Worm (Caenorhabditis elegans) whole organism, late embryonic: Measurements from ENCODE around the gene dsb-2.

Source experiments
- C38D4.7 ChIP-seq: fragments of 200-800 bp; sonication (Bioruptor generic); optimal IDR thresholded peaks from 2 replicates; lab custom pipeline; 2018; ENCODE audit warnings: mild to moderate bottlenecking, missing genetic modification characterization, moderate library complexity, missing compliant biosample characterization
- F13H6.1 ChIP-seq: sonication (generic microtip); optimal IDR thresholded peaks from 2 replicates; lab custom pipeline; 2016; ENCODE audit warnings: missing genetic modification characterization, missing compliant biosample characterization
- K09A11.1 ChIP-seq: sonication (generic microtip); optimal IDR thresholded peaks from 2 replicates; lab custom pipeline; 2017; ENCODE audit warnings: antibody characterized with exemption, mild to moderate bottlenecking, missing genetic modification characterization, missing compliant biosample characterization; ENCODE audit not compliant: insufficient read depth
- T23F11.4 ChIP-seq: fragments of 200-800 bp; sonication (Bioruptor generic); optimal IDR thresholded peaks from 2 replicates; lab custom pipeline; 2018; ENCODE audit warnings: mild to moderate bottlenecking, missing genetic modification characterization, missing compliant biosample characterization
- ahr-1 ChIP-seq: sonication (generic microtip); optimal IDR thresholded peaks from 2 replicates; lab custom pipeline; 2016; ENCODE audit warnings: missing genetic modification characterization, missing compliant biosample characterization
- ama-1 ChIP-seq: fragments of 150-350 bp; optimal IDR thresholded peaks from 2 replicates; lab custom pipeline; 2014
- ceh-19 ChIP-seq: fragments of 200-800 bp; sonication (Bioruptor generic); optimal IDR thresholded peaks from 2 replicates; lab custom pipeline; 2018; ENCODE audit warnings: mild to moderate bottlenecking, missing genetic modification characterization, missing compliant biosample characterization
- ceh-24 ChIP-seq: sonication (generic microtip); optimal IDR thresholded peaks from 2 replicates; lab custom pipeline; 2016; ENCODE audit warnings: mild to moderate bottlenecking, missing genetic modification characterization, missing compliant biosample characterization
- ceh-31 ChIP-seq: sonication (generic microtip); optimal IDR thresholded peaks from 2 replicates; lab custom pipeline; 2016; ENCODE audit warnings: missing genetic modification characterization, missing compliant biosample characterization
- ceh-34 ChIP-seq: sonication (generic microtip); optimal IDR thresholded peaks from 2 replicates; lab custom pipeline; 2016; ENCODE audit warnings: mild to moderate bottlenecking, missing genetic modification characterization, missing compliant biosample characterization
- ceh-45 ChIP-seq: fragments of 200-800 bp; sonication (Bioruptor generic); IDR thresholded peaks from 2 replicates; pipeline ENCODE4 v1.3.6; 2022; ENCODE audit warnings: missing genetic modification reagents, missing genetic modification characterization, missing compliant biosample characterization
- ceh-9 ChIP-seq: sonication (generic microtip); optimal IDR thresholded peaks from 2 replicates; lab custom pipeline; 2016; ENCODE audit warnings: mild to moderate bottlenecking, missing genetic modification characterization, inconsistent platforms, missing compliant biosample characterization
- dve-1 ChIP-seq: sonication (generic microtip); optimal IDR thresholded peaks from 2 replicates; lab custom pipeline; 2017; ENCODE audit warnings: antibody characterized with exemption, mild to moderate bottlenecking, missing genetic modification characterization, missing compliant biosample characterization
- elt-2 ChIP-seq: sonication (generic microtip); optimal IDR thresholded peaks from 2 replicates; lab custom pipeline; 2016; ENCODE audit warnings: missing genetic modification reagents, missing genetic modification characterization, missing compliant biosample characterization
- elt-4 ChIP-seq: sonication (generic microtip); optimal IDR thresholded peaks from 2 replicates; lab custom pipeline; 2016; ENCODE audit warnings: missing genetic modification characterization, missing compliant biosample characterization
- eyg-1 ChIP-seq: sonication (generic microtip); optimal IDR thresholded peaks from 2 replicates; lab custom pipeline; 2016; ENCODE audit warnings: missing genotype, missing genetic modification characterization, missing compliant biosample characterization
- fax-1 ChIP-seq: sonication (generic microtip); optimal IDR thresholded peaks from 2 replicates; lab custom pipeline; 2016; ENCODE audit warnings: missing genotype, missing genetic modification characterization, missing compliant biosample characterization
- fkh-6 ChIP-seq: sonication (generic microtip); optimal IDR thresholded peaks from 2 replicates; lab custom pipeline; 2016; ENCODE audit warnings: missing genetic modification characterization, missing compliant biosample characterization
- gmeb-2 ChIP-seq: sonication (generic microtip); optimal IDR thresholded peaks from 2 replicates; lab custom pipeline; 2016; ENCODE audit warnings: missing genetic modification characterization, inconsistent platforms, missing compliant biosample characterization
- hlh-6 ChIP-seq: sonication (generic microtip); optimal IDR thresholded peaks from 2 replicates; lab custom pipeline; 2016; ENCODE audit warnings: missing genotype, missing genetic modification characterization, missing compliant biosample characterization
- lim-6 ChIP-seq: sonication (generic microtip); optimal IDR thresholded peaks from 2 replicates; lab custom pipeline; 2016; ENCODE audit warnings: missing genetic modification characterization, missing compliant biosample characterization
- madf-2 ChIP-seq: sonication (generic microtip); optimal IDR thresholded peaks from 2 replicates; lab custom pipeline; 2017; ENCODE audit warnings: missing genetic modification characterization, missing compliant biosample characterization
- mec-3 ChIP-seq: sonication (generic microtip); optimal IDR thresholded peaks from 2 replicates; lab custom pipeline; 2016; ENCODE audit warnings: borderline replicate concordance, missing genetic modification characterization, missing compliant biosample characterization
- pat-9 ChIP-seq: fragments of 200-800 bp; sonication (Bioruptor generic); optimal IDR thresholded peaks from 2 replicates; lab custom pipeline; 2018; ENCODE audit warnings: mild to moderate bottlenecking, missing genetic modification characterization, moderate library complexity, missing compliant biosample characterization
- pax-1 ChIP-seq: fragments of 150-350 bp; optimal IDR thresholded peaks from 2 replicates; lab custom pipeline; 2014; ENCODE audit warnings: missing biosample characterization, missing genetic modification characterization
- pqm-1 ChIP-seq: sonication (generic microtip); optimal IDR thresholded peaks from 2 replicates; lab custom pipeline; 2016; ENCODE audit warnings: missing genetic modification characterization, missing compliant biosample characterization
- pros-1 ChIP-seq: fragments of 150-350 bp; optimal IDR thresholded peaks from 2 replicates; lab custom pipeline; 2014; ENCODE audit warnings: missing biosample characterization, missing genetic modification reagents, missing genetic modification characterization
- rnt-1 ChIP-seq: sonication (generic microtip); optimal IDR thresholded peaks from 2 replicates; lab custom pipeline; 2016; ENCODE audit warnings: missing genetic modification characterization, missing compliant biosample characterization
- sdc-2 ChIP-seq: sonication (generic microtip); optimal IDR thresholded peaks from 2 replicates; lab custom pipeline; 2016; ENCODE audit warnings: missing genotype, missing genetic modification characterization, missing compliant biosample characterization
- sox-2 ChIP-seq: fragments of 200-800 bp; sonication (Bioruptor generic); IDR thresholded peaks from 2 replicates; pipeline ENCODE4 v1.3.6; 2022; ENCODE audit warnings: missing genetic modification reagents, missing genetic modification characterization, missing compliant biosample characterization
- sox-4 ChIP-seq: sonication (generic microtip); optimal IDR thresholded peaks from 2 replicates; lab custom pipeline; 2017; ENCODE audit warnings: mild to moderate bottlenecking, missing genetic modification characterization, inconsistent platforms, missing compliant biosample characterization
- syd-9 ChIP-seq: sonication (generic microtip); optimal IDR thresholded peaks from 2 replicates; lab custom pipeline; 2016; ENCODE audit warnings: mild to moderate bottlenecking, missing genetic modification characterization, moderate library complexity, missing compliant biosample characterization
- tbx-2 ChIP-seq: sonication (generic microtip); optimal IDR thresholded peaks from 2 replicates; lab custom pipeline; 2016; ENCODE audit warnings: missing genetic modification characterization, missing compliant biosample characterization
- unc-3 ChIP-seq, 2 experiments: fragments of 200-800 bp in 1 of 2; sonication (Bioruptor generic) in 1 of 2; sonication (generic microtip) in 1 of 2; conservative IDR thresholded peaks in 1 of 2; optimal IDR thresholded peaks in 1 of 2; 2 replicates each; pipeline versions ENCODE4 v1.3.6 to Lab custom; 2016 to 2022; ENCODE audit warnings: missing compliant biosample characterization in 2 of 2, missing genetic modification characterization in 2 of 2, missing genetic modification reagents in 1 of 2
- unc-42 ChIP-seq: sonication (generic microtip); optimal IDR thresholded peaks from 2 replicates; lab custom pipeline; 2016; ENCODE audit warnings: missing genotype, missing genetic modification characterization, missing compliant biosample characterization
- unc-86 ChIP-seq: sonication (generic microtip); optimal IDR thresholded peaks from 2 replicates; lab custom pipeline; 2016; ENCODE audit warnings: missing genetic modification characterization, missing compliant biosample characterization

dsb-2 gene

DNA sequence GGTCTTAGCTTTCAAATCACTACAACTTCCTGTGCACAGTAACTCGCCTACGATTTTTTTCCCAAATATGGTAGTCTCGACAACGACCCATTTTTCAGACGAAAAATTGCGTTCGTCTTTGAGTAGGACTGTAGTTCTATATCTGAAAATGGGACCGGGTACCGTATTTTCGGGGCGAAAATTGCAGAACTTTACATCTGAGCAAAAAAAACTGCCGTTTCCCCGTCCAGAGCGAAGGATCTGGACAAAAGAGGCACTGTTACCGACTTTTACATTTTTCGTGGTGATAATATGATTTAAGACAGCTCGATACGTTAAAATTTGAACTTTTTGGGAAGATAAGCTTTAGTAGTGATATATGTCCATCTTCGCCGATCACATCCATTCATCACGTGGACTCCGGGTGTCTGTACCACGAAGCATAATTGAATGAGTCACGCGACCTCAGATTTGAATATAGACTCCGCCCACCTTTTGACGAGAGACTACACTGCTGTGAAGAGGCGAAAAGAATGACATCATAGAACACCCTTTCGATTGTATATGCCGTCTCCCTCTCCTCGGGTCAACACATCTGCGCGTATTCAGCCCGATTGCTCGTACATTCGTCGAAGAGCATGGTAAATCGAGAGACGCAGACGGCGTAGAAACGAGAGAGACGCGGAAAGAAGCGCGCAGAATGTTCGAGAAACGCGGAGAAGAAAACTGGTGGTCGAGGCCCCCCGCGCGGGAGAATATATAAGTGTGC is 6.0 kb upstream of the dsb-2 start (continued):
- TF ChIP-seq mec-3 (tag; lab: Kevin White, UChicago) = no peak
- TF ChIP-seq pat-9 (tag; lab: Kevin White, UChicago) = no peak
- peak; percentile 91 for TF ChIP-seq rnt-1 (tag; lab: Kevin White, UChicago)
- peak; percentile 86 for TF ChIP-seq tbx-2
- TF ChIP-seq hlh-6 (tag; lab: Kevin White, UChicago) = no peak
- no peak for TF ChIP-seq ceh-9 (tag; lab: Kevin White, UChicago)

- TF ChIP-seq ceh-24 = no peak
- TF ChIP-seq ceh-31 (tag; lab: Kevin White, UChicago) = peak; percentile 43
- no peak for TF ChIP-seq syd-9
- no peak for TF ChIP-seq pros-1 (tag; lab: Kevin White, UChicago)
- peak; percentile 95 for TF ChIP-seq ama-1 (lab: Kevin White, UChicago)
- TF ChIP-seq elt-4 (tag; lab: Kevin White, UChicago) = no peak
- TF ChIP-seq sox-4 (tag; lab: Kevin White, UChicago) = no peak
- TF ChIP-seq C38D4.7 (GFP tag; lab: Kevin White, UChicago) = no peak
- peak; percentile 12 for TF ChIP-seq ahr-1 (tag; lab: Kevin White, UChicago)
- peak; percentile 2 for TF ChIP-seq elt-2
- TF ChIP-seq ceh-45 (GFP tag; lab: Robert Waterston, UW) = no peak
- no peak for TF ChIP-seq ceh-19 (GFP tag; lab: Kevin White, UChicago)
Observed at ce11 chrII:14405489-14406059, 5.3 kb upstream of the dsb-2 start.

- no peak for TF ChIP-seq madf-2
- no peak for TF ChIP-seq ahr-1 (tag; lab: Kevin White, UChicago)
- TF ChIP-seq elt-2 = no peak
- TF ChIP-seq lim-6 (tag; lab: Kevin White, UChicago) = no peak
- TF ChIP-seq F13H6.1 (tag; lab: Kevin White, UChicago) = no peak
- no peak for TF ChIP-seq ceh-45 (GFP tag; lab: Robert Waterston, UW)
- no peak for TF ChIP-seq gmeb-2 (tag; lab: Kevin White, UChicago)
- peak; percentile 3 for TF ChIP-seq ceh-34 (tag; lab: Kevin White, UChicago)
- no peak for TF ChIP-seq dve-1 (tag; lab: Kevin White, UChicago)
- no peak for TF ChIP-seq unc-3 (GFP tag; conservative IDR thresholded peaks at IDR 0.05; lab: Robert Waterston, UW)
- TF ChIP-seq unc-3 (tag; optimal IDR thresholded peaks at IDR 0.05; lab: Kevin White, UChicago) = no peak
- TF ChIP-seq fkh-6 = peak; percentile 56
- no peak for TF ChIP-seq sox-4 (tag; lab: Kevin White, UChicago)
- no peak for TF ChIP-seq tbx-2
- TF ChIP-seq K09A11.1 (tag; lab: Kevin White, UChicago) = no peak
- TF ChIP-seq mec-3 (tag; lab: Kevin White, UChicago) = no peak
- no peak for TF ChIP-seq eyg-1 (tag; lab: Kevin White, UChicago)
- TF ChIP-seq pqm-1 (tag; lab: Kevin White, UChicago) = no peak
- TF ChIP-seq pax-1 = no peak
- TF ChIP-seq fax-1 (tag; lab: Kevin White, UChicago) = no peak
- peak; percentile 52 for TF ChIP-seq sdc-2 (tag; lab: Kevin White, UChicago)
- TF ChIP-seq ceh-24 = no peak
- no peak for TF ChIP-seq T23F11.4
- TF ChIP-seq unc-42 (tag; lab: Kevin White, UChicago) = no peak
- no peak for TF ChIP-seq sox-2 (GFP tag; lab: Robert Waterston, UW)
- TF ChIP-seq pat-9 (tag; lab: Kevin White, UChicago) = no peak
- no peak for TF ChIP-seq unc-86 (tag; lab: Kevin White, UChicago)
Observed at ce11 chrII:14406117-14406935, 4.6 kb upstream of the dsb-2 start.
